Fruit fly (Drosophila melanogaster) whole organism, wandering third instar larva: ENCODE data around the gene CaBP1.

Experiments
- Abd-B ChIP-seq: fragments of >200 bp; optimal IDR thresholded peaks from 2 replicates; lab custom pipeline; 2017; ENCODE audit warnings: missing biosample characterization, missing genetic modification characterization
- CG32264 ChIP-seq: fragments of 200-800 bp; sonication (Bioruptor generic); optimal IDR thresholded peaks from 2 replicates; lab custom pipeline; 2016; ENCODE audit warnings: missing biosample characterization, missing genetic modification characterization
- CG9705 ChIP-seq: fragments of 200-800 bp; sonication (Bioruptor generic); optimal IDR thresholded peaks from 2 replicates; lab custom pipeline; 2018; ENCODE audit warnings: missing biosample characterization, mild to moderate bottlenecking, missing genetic modification characterization
- CrebA ChIP-seq: fragments of 200-800 bp; sonication (Bioruptor generic); optimal IDR thresholded peaks from 2 replicates; lab custom pipeline; 2016; ENCODE audit warnings: missing biosample characterization, mild to moderate bottlenecking, missing genetic modification characterization, borderline replicate concordance
- Dfd ChIP-seq: fragments of >200 bp; optimal IDR thresholded peaks from 2 replicates; lab custom pipeline; 2017; ENCODE audit warnings: missing biosample characterization, missing genetic modification characterization
- Dif ChIP-seq: fragments of 200-275, 200-300 bp; sonication (Bioruptor generic); optimal IDR thresholded peaks from 2 replicates; lab custom pipeline; 2018; ENCODE audit warnings: missing biosample characterization, missing genetic modification characterization; ENCODE audit not compliant: partially characterized antibody
- GATAd ChIP-seq: sonication (Bioruptor generic); optimal IDR thresholded peaks from 2 replicates; lab custom pipeline; 2016; ENCODE audit warnings: missing biosample characterization, missing genetic modification characterization
- HLH106 ChIP-seq: fragments of 200-800 bp; optimal IDR thresholded peaks from 3 replicates; lab custom pipeline; 2019; ENCODE audit warnings: missing biosample characterization, mild to moderate bottlenecking, missing genetic modification characterization, moderate library complexity
- Hnf4 ChIP-seq: fragments of 200-800 bp; sonication (Bioruptor generic); optimal IDR thresholded peaks from 2 replicates; lab custom pipeline; 2016; ENCODE audit warnings: missing biosample characterization, mild to moderate bottlenecking, missing genetic modification characterization
- Hr78 ChIP-seq: fragments of >200 bp; optimal IDR thresholded peaks from 2 replicates; lab custom pipeline; 2017; ENCODE audit warnings: missing biosample characterization, missing genetic modification characterization
- Hr83 ChIP-seq: fragments of 200-300 bp; sonication (Bioruptor generic); optimal IDR thresholded peaks from 2 replicates; lab custom pipeline; 2016; ENCODE audit warnings: missing biosample characterization, mild to moderate bottlenecking, missing genetic modification characterization, moderate library complexity; ENCODE audit not compliant: poor library complexity, severe bottlenecking
- Jra ChIP-seq: sonication (Bioruptor generic); optimal IDR thresholded peaks from 2 replicates; lab custom pipeline; 2016; ENCODE audit warnings: missing biosample characterization, missing genetic modification characterization
- Mio ChIP-seq: sonication (Bioruptor generic); optimal IDR thresholded peaks from 2 replicates; lab custom pipeline; 2016; ENCODE audit warnings: missing biosample characterization, missing genetic modification characterization
- Myc ChIP-seq: fragments of >200 bp; optimal IDR thresholded peaks from 2 replicates; lab custom pipeline; 2017
- N ChIP-seq: fragments of >200 bp; optimal IDR thresholded peaks from 2 replicates; lab custom pipeline; 2018; ENCODE audit warnings: missing biosample characterization, missing external identifiers, missing genetic modification characterization
- OdsH ChIP-seq: fragments of 200-800 bp; sonication (Bioruptor generic); optimal IDR thresholded peaks from 2 replicates; lab custom pipeline; 2016; ENCODE audit warnings: missing biosample characterization, mild to moderate bottlenecking, missing genetic modification characterization
- Rel ChIP-seq, 2 experiments: fragments of 200-800 bp; sonication (Bioruptor generic) in 1 of 2; optimal IDR thresholded peaks; 2 replicates in 1 of 2; 3 replicates in 1 of 2; lab custom pipeline; 2016 to 2019; ENCODE audit warnings: mild to moderate bottlenecking in 2 of 2, missing biosample characterization in 2 of 2, missing genetic modification characterization in 2 of 2, moderate library complexity in 1 of 2
- Sp1 ChIP-seq: fragments of 200-800 bp; sonication (Bioruptor generic); optimal IDR thresholded peaks from 3 replicates; lab custom pipeline; 2019; ENCODE audit warnings: missing biosample characterization, mild to moderate bottlenecking, missing genetic modification characterization, moderate library complexity
- Vsx2 ChIP-seq: fragments of 200-300, 225-300 bp; sonication (Bioruptor generic); optimal IDR thresholded peaks from 2 replicates; lab custom pipeline; 2018; ENCODE audit warnings: missing biosample characterization, missing genetic modification characterization; ENCODE audit not compliant: partially characterized antibody
- br ChIP-seq: fragments of 200-800 bp; sonication (Bioruptor generic); optimal IDR thresholded peaks from 2 replicates; lab custom pipeline; 2016; ENCODE audit warnings: missing biosample characterization, missing genetic modification characterization
- brk ChIP-seq: fragments of 200-800 bp; sonication (Bioruptor generic); optimal IDR thresholded peaks from 2 replicates; lab custom pipeline; 2016; ENCODE audit warnings: missing biosample characterization, mild to moderate bottlenecking, missing genetic modification characterization
- dl ChIP-seq, 2 experiments: fragments of 175-275, 200-275 bp in 1 of 2; fragments of 200-275 bp in 1 of 2; sonication (Bioruptor generic); optimal IDR thresholded peaks; lab custom pipeline; 2018; ENCODE audit warnings: mild to moderate bottlenecking in 2 of 2, missing biosample characterization in 2 of 2, missing genetic modification characterization in 2 of 2, moderate library complexity in 2 of 2; ENCODE audit not compliant: partially characterized antibody in 2 of 2, insufficient read depth in 1 of 2
- dmrt93B ChIP-seq: fragments of 200-800 bp; sonication (Bioruptor generic); optimal IDR thresholded peaks from 2 replicates; lab custom pipeline; 2018; ENCODE audit warnings: missing biosample characterization, mild to moderate bottlenecking, missing genetic modification characterization
- dsf ChIP-seq: sonication (Bioruptor generic); optimal IDR thresholded peaks from 2 replicates; lab custom pipeline; 2016; ENCODE audit warnings: missing biosample characterization, missing genetic modification characterization, borderline replicate concordance
- ey ChIP-seq: fragments of 200-800 bp; sonication (Bioruptor generic); optimal IDR thresholded peaks from 2 replicates; lab custom pipeline; 2016; ENCODE audit warnings: missing biosample characterization, missing genetic modification characterization
- foxo ChIP-seq, 2 experiments: fragments of 200-800 bp; sonication (Bioruptor generic); optimal IDR thresholded peaks; 2 replicates in 1 of 2; 3 replicates in 1 of 2; lab custom pipeline; 2016 to 2017; ENCODE audit warnings: missing biosample characterization in 2 of 2, missing genetic modification characterization in 2 of 2
- fru ChIP-seq: fragments of 200-800 bp; sonication (Bioruptor generic); optimal IDR thresholded peaks from 3 replicates; lab custom pipeline; 2016; ENCODE audit warnings: missing biosample characterization, mild to moderate bottlenecking, missing genetic modification characterization
- h ChIP-seq: fragments of 200-800 bp; sonication (Bioruptor generic); optimal IDR thresholded peaks from 3 replicates; lab custom pipeline; 2016; ENCODE audit warnings: missing biosample characterization, mild to moderate bottlenecking, missing genetic modification characterization
- jim ChIP-seq: fragments of 175-275, 200-325 bp; sonication (Bioruptor generic); optimal IDR thresholded peaks from 2 replicates; lab custom pipeline; 2016; ENCODE audit warnings: missing biosample characterization, mild to moderate bottlenecking, missing genetic modification characterization
- lola ChIP-seq: fragments of >200 bp; optimal IDR thresholded peaks from 2 replicates; lab custom pipeline; 2017; ENCODE audit warnings: missing biosample characterization, missing genetic modification characterization
- pan ChIP-seq: fragments of >200 bp; optimal IDR thresholded peaks from 2 replicates; lab custom pipeline; 2017
- psq ChIP-seq: fragments of 200-800 bp; sonication (Bioruptor generic); optimal IDR thresholded peaks from 3 replicates; lab custom pipeline; 2017; ENCODE audit warnings: missing biosample characterization, mild to moderate bottlenecking, missing genetic modification characterization, moderate library complexity
- rgr ChIP-seq: fragments of 200-800 bp; sonication (Bioruptor generic); optimal IDR thresholded peaks from 3 replicates; lab custom pipeline; 2016; ENCODE audit warnings: missing biosample characterization, mild to moderate bottlenecking, missing genetic modification characterization
- sage ChIP-seq: fragments of 200-800 bp; sonication (Bioruptor generic); optimal IDR thresholded peaks from 2 replicates; lab custom pipeline; 2016; ENCODE audit warnings: missing biosample characterization, mild to moderate bottlenecking, missing genetic modification characterization
- sv ChIP-seq: fragments of 200-800 bp; sonication (Bioruptor generic); optimal IDR thresholded peaks from 3 replicates; lab custom pipeline; 2016; ENCODE audit warnings: missing biosample characterization, missing genetic modification characterization
- tai ChIP-seq: sonication (Bioruptor generic); optimal IDR thresholded peaks from 2 replicates; lab custom pipeline; 2016; ENCODE audit warnings: missing biosample characterization, missing genetic modification characterization
- usp ChIP-seq: fragments of >200 bp; optimal IDR thresholded peaks from 2 replicates; lab custom pipeline; 2017; ENCODE audit warnings: missing biosample characterization, missing genetic modification characterization
- woc ChIP-seq: sonication (Bioruptor generic); optimal IDR thresholded peaks from 2 replicates; lab custom pipeline; 2016; ENCODE audit warnings: missing biosample characterization, mild to moderate bottlenecking, missing genetic modification characterization

The CaBP1 gene

DNA sequence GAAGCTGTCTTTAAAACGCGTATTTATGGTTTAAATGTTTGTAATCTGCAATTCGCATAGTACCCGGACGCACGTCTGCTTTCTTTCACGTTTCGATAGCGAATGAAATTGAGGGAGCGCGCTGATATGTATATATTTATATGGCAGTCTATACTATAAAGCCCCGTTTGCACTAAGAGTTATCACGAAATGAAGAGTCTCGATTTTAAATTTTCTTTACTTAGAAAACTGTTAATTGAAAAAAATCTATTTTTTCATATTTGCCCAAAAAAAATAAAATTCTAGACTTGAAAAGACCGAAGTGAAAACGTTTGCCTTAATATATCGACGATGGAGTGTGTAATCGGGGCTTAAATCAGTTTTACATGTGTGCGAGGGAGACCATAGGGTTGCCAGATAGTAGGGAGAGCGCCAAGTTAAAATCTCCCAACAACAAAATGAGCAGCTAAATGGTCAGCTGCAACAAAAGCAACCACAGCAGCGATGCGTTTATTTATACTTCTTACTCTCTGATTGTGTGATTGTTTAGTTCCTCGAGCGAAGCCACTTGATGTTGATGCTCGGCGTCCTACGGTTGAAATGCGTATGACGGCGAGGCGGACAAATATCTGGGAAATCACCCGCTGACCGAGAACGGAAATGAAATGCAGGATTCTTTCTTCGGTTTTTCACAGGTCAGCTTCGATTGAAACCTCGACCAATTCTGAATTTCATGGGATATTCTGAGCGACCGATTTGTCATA is 30.8 kb downstream of the CaBP1 start, which contains the start of gene cact:
Gene cact (minus strand): TSS at position 693 of the 743 bp plus-strand sequence.
- TF ChIP-seq pan (lab: Kevin White, UChicago) (no peak), sage (GFP tag; lab: Kevin White, UChicago) (peak; percentile 92), HLH106 (tag; lab: Kevin White, UChicago) (peak; percentile 91), rgr (peak; percentile 96), Hnf4 (GFP tag; lab: Kevin White, UChicago) (peak; percentile 94), Abd-B (no peak), Mio (GFP tag; lab: Kevin White, UChicago) (peak; percentile 74), woc (peak; percentile 98), Dif (GFP tag; lab: Kevin White, UChicago) (peak; percentile 70), Rel (GFP tag; optimal IDR thresholded peaks at IDR 0.05; lab: Kevin White, UChicago) (peak; percentile 63), Rel (tag; optimal IDR thresholded peaks at IDR 0.05; lab: Kevin White, UChicago) (peak; percentile 97), fru (GFP tag; lab: Kevin White, UChicago) (peak; percentile 96), Sp1 (GFP tag; lab: Kevin White, UChicago) (peak; percentile 89), Hr83 (peak; percentile 66), Vsx2 (no peak), psq (GFP tag; lab: Kevin White, UChicago) (peak; percentile 88), dmrt93B (GFP tag; lab: Kevin White, UChicago) (peak; percentile 82), jim (GFP tag; lab: Kevin White, UChicago) (no peak), N (GFP tag; lab: Kevin White, UChicago) (peak; percentile 24), lola (GFP tag; lab: Kevin White, UChicago) (no peak), CG32264 (GFP tag; lab: Kevin White, UChicago) (peak; percentile 76), foxo (GFP tag; optimal IDR thresholded peaks at IDR 0.05; lab: Kevin White, UChicago) (peak; percentile 79 to 96), br (GFP tag; lab: Kevin White, UChicago) (peak; percentile 91), Jra (GFP tag; lab: Kevin White, UChicago) (peak; percentile 84), GATAd (GFP tag; lab: Kevin White, UChicago) (peak; percentile 62), Hr78 (GFP tag; lab: Kevin White, UChicago) (no peak), usp (GFP tag; lab: Kevin White, UChicago) (no peak), brk (GFP tag; lab: Kevin White, UChicago) (peak; percentile 94), tai (peak; percentile 90), dsf (peak; percentile 74), OdsH (peak; percentile 94), ey (GFP tag; lab: Kevin White, UChicago) (peak; percentile 96), h (GFP tag; lab: Kevin White, UChicago) (peak; percentile 97), CrebA (GFP tag; lab: Kevin White, UChicago) (no peak), dl (GFP tag; optimal IDR thresholded peaks at IDR 0.05; lab: Kevin White, UChicago; ENCODE audit: insufficient read depth in 1 of 2, partially characterized antibody in 2 of 2) (peak in 1 of 2 experiments; percentile 78), sv (GFP tag; lab: Kevin White, UChicago) (peak; percentile 90), Dfd (no peak), Myc (no peak), CG9705 (GFP tag; lab: Kevin White, UChicago) (peak; percentile 69)

DNA sequence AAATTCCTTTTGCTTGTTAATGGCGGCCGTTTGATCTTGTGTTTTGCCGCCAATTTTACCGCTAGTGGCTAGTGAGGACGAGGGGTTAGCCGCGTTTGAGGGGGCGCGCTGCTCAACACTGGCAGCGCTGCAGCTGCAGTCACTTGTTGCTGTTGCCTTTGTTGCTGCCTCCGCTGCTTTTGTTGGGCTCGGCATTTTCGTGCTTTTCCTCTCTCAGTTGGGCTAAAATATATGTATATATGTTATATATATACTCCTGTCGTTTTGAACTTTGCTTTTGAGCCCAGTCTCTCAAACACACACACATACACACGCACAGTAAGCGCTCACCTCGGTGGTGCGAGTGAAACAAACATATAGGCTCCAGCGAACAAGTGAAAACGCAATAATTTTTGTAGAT is 31.7 kb downstream of the CaBP1 start:
- no peak for TF ChIP-seq Jra (GFP tag; lab: Kevin White, UChicago)
- no peak for TF ChIP-seq Mio (GFP tag; lab: Kevin White, UChicago)
- peak; percentile 28 for TF ChIP-seq rgr
- no peak for TF ChIP-seq Rel (GFP tag; optimal IDR thresholded peaks at IDR 0.05; lab: Kevin White, UChicago)
- TF ChIP-seq Rel (tag; optimal IDR thresholded peaks at IDR 0.05; lab: Kevin White, UChicago), result peak; percentile 60
- TF ChIP-seq Hnf4 (GFP tag; lab: Kevin White, UChicago), result peak; percentile 20
- TF ChIP-seq brk (GFP tag; lab: Kevin White, UChicago), result peak; percentile 7
- TF ChIP-seq sage (GFP tag; lab: Kevin White, UChicago), result peak; percentile 74
- TF ChIP-seq h (GFP tag; lab: Kevin White, UChicago), result no peak
